Fruit fly (Drosophila melanogaster): ENCODE data around the gene CG11458.

DNA sequence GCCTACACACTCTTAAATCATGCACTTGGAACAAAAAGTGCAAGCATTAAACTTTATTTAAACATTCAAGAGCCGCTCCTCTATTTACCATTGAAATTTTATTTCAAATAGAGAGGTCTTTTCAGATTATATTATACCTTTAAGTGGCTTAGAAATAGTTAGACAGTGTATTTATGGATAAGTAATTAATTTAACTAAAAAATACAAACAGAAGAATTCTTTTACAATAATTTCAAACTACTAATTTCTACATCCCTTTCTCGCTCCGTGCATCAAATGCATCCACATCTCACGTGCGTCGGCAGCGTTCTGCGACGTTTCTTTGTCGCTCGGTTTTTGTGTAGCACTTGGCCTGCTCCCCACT is 44.5 kb downstream of the CG11458 start:
- TF ChIP-seq CG8478 (optimal IDR thresholded peaks at IDR 0.05), result no peak
- TF ChIP-seq CTCF (optimal IDR thresholded peaks at IDR 0.05), result no peak
